Worm (Caenorhabditis elegans): ENCODE measurements around the gene B0035.18.

ce11 chrIV:11307770-11308169, 12.3 kb upstream of the B0035.18 start:
- no peak for TF ChIP-seq lin-15B (tag; optimal IDR thresholded peaks at IDR 0.05)
- TF ChIP-seq elt-3 (tag; optimal IDR thresholded peaks at IDR 0.05) = no peak
- TF ChIP-seq jun-1 (tag; optimal IDR thresholded peaks at IDR 0.05) = no peak
- TF ChIP-seq nfya-1 (tag; optimal IDR thresholded peaks at IDR 0.05; ENCODE audit: insufficient read depth) = no peak
- TF ChIP-seq ceh-82 (tag; optimal IDR thresholded peaks at IDR 0.05) = no peak
- no peak for TF ChIP-seq mdl-1 (tag; optimal IDR thresholded peaks at IDR 0.05)
- no peak for TF ChIP-seq R02D3.7 (tag; optimal IDR thresholded peaks at IDR 0.05)

Measured in whole organism, L3 larva.